Worm (Caenorhabditis elegans) whole organism, mixed stage, embryonic: ENCODE results near the gene cpar-1.
A peak's percentile ranks its signal among the peaks of the same experiment; 100 is the strongest.

Experiments used
- M03D4.4 ChIP-seq: sonication (generic microtip); optimal IDR thresholded peaks from 2 replicates; lab custom pipeline; 2017; ENCODE audit warnings: mild to moderate bottlenecking, missing genetic modification characterization, missing compliant biosample characterization
- bed-3 ChIP-seq: fragments of 200-800 bp; sonication (Bioruptor generic); optimal IDR thresholded peaks from 3 replicates; lab custom pipeline; 2018; ENCODE audit warnings: mild to moderate bottlenecking, missing genetic modification characterization, moderate library complexity, missing compliant biosample characterization
- blmp-1 ChIP-seq: fragments of 150-350 bp; optimal IDR thresholded peaks from 2 replicates; lab custom pipeline; 2014; ENCODE audit warnings: missing biosample characterization, missing genetic modification characterization
- ceh-39 ChIP-seq: fragments of 150-350 bp; optimal IDR thresholded peaks from 2 replicates; lab custom pipeline; 2014; ENCODE audit warnings: missing biosample characterization, missing genetic modification characterization
- ceh-43 ChIP-seq: fragments of 200-800 bp; sonication (Bioruptor generic); optimal IDR thresholded peaks from 2 replicates; lab custom pipeline; 2018; ENCODE audit warnings: mild to moderate bottlenecking, missing genetic modification characterization, moderate library complexity, missing compliant biosample characterization
- ceh-83 ChIP-seq: fragments of 200-800 bp; sonication (Bioruptor generic); optimal IDR thresholded peaks from 2 replicates; lab custom pipeline; 2018; ENCODE audit warnings: mild to moderate bottlenecking, missing genetic modification characterization, missing compliant biosample characterization
- ces-1 ChIP-seq: fragments of 150-350 bp; optimal IDR thresholded peaks from 2 replicates; lab custom pipeline; 2014; ENCODE audit warnings: missing biosample characterization, missing genetic modification reagents, missing genetic modification characterization
- cnd-1 ChIP-seq: fragments of 200-800 bp; sonication (Bioruptor generic); optimal IDR thresholded peaks from 2 replicates; lab custom pipeline; 2018; ENCODE audit warnings: mild to moderate bottlenecking, missing genetic modification characterization, missing compliant biosample characterization
- elt-1 ChIP-seq: sonication (generic microtip); optimal IDR thresholded peaks from 2 replicates; lab custom pipeline; 2017; ENCODE audit warnings: missing genetic modification characterization, mild to moderate bottlenecking, missing compliant biosample characterization, antibody characterized with exemption, moderate library complexity, borderline replicate concordance; ENCODE audit not compliant: insufficient read depth
- elt-3 ChIP-seq: fragments of 150-350 bp; optimal IDR thresholded peaks from 2 replicates; lab custom pipeline; 2014; ENCODE audit warnings: missing biosample characterization, missing genetic modification characterization
- flh-1 ChIP-seq: fragments of 200-800 bp; sonication (Bioruptor generic); optimal IDR thresholded peaks from 2 replicates; lab custom pipeline; 2018; ENCODE audit warnings: mild to moderate bottlenecking, missing genetic modification characterization, moderate library complexity, missing compliant biosample characterization
- ham-2 ChIP-seq: fragments of 200-800 bp; sonication (Bioruptor generic); optimal IDR thresholded peaks from 2 replicates; lab custom pipeline; 2018; ENCODE audit warnings: mild to moderate bottlenecking, missing genetic modification characterization, missing compliant biosample characterization
- hlh-1 ChIP-seq: fragments of 150-350 bp; optimal IDR thresholded peaks from 2 replicates; lab custom pipeline; 2014; ENCODE audit warnings: missing biosample characterization, missing genetic modification reagents, missing genetic modification characterization
- lin-32 ChIP-seq: fragments of 200-800 bp; sonication (Bioruptor generic); optimal IDR thresholded peaks from 2 replicates; lab custom pipeline; 2018; ENCODE audit warnings: mild to moderate bottlenecking, missing genetic modification characterization, missing compliant biosample characterization
- lsy-2 ChIP-seq: fragments of 150-350 bp; optimal IDR thresholded peaks from 2 replicates; lab custom pipeline; 2014; ENCODE audit warnings: missing biosample characterization, missing genetic modification characterization
- mep-1 ChIP-seq: fragments of 150-350 bp; optimal IDR thresholded peaks from 2 replicates; lab custom pipeline; 2017; ENCODE audit warnings: missing biosample characterization, missing genetic modification reagents, missing genetic modification characterization, inconsistent platforms
- mls-2 ChIP-seq: sonication (generic microtip); optimal IDR thresholded peaks from 2 replicates; lab custom pipeline; 2016; ENCODE audit warnings: mild to moderate bottlenecking, missing genetic modification characterization, moderate library complexity, missing compliant biosample characterization
- nhr-12 ChIP-seq: fragments of 150-350 bp; optimal IDR thresholded peaks from 2 replicates; lab custom pipeline; 2014; ENCODE audit warnings: missing biosample characterization, missing genetic modification characterization
- nhr-2 ChIP-seq: fragments of 150-350 bp; optimal IDR thresholded peaks from 2 replicates; lab custom pipeline; 2014; ENCODE audit warnings: missing biosample characterization, missing genetic modification characterization
- nhr-237 ChIP-seq: fragments of 150-350 bp; optimal IDR thresholded peaks from 2 replicates; lab custom pipeline; 2014; ENCODE audit warnings: missing biosample characterization, missing genetic modification characterization
- nhr-76 ChIP-seq: sonication (generic microtip); optimal IDR thresholded peaks from 2 replicates; lab custom pipeline; 2017; ENCODE audit warnings: missing biosample characterization, missing genetic modification characterization
- sem-2 ChIP-seq: fragments of 200-800 bp; sonication (Bioruptor generic); optimal IDR thresholded peaks from 2 replicates; lab custom pipeline; 2018; ENCODE audit warnings: mild to moderate bottlenecking, missing genetic modification characterization, missing compliant biosample characterization
- sptf-1 ChIP-seq: sonication (generic microtip); optimal IDR thresholded peaks from 2 replicates; lab custom pipeline; 2017; ENCODE audit warnings: mild to moderate bottlenecking, missing genetic modification characterization, moderate library complexity, missing compliant biosample characterization
- tbx-8 ChIP-seq: fragments of 200-800 bp; sonication (Bioruptor generic); optimal IDR thresholded peaks from 2 replicates; lab custom pipeline; 2018; ENCODE audit warnings: mild to moderate bottlenecking, missing genetic modification characterization, moderate library complexity, missing compliant biosample characterization
- unc-120 ChIP-seq: sonication (generic microtip); optimal IDR thresholded peaks from 2 replicates; lab custom pipeline; 2017; ENCODE audit warnings: missing genetic modification characterization, missing compliant biosample characterization; ENCODE audit not compliant: poor library complexity, severe bottlenecking
- unc-39 ChIP-seq: fragments of 150-350 bp; optimal IDR thresholded peaks from 2 replicates; lab custom pipeline; 2014; ENCODE audit warnings: missing biosample characterization, missing genetic modification characterization
- unc-62 ChIP-seq: fragments of 150-350 bp; optimal IDR thresholded peaks from 2 replicates; lab custom pipeline; 2014; ENCODE audit warnings: missing biosample characterization, missing genetic modification reagents, missing genetic modification characterization
- zip-8 ChIP-seq: fragments of 150-350 bp; optimal IDR thresholded peaks from 2 replicates; lab custom pipeline; 2014; ENCODE audit warnings: missing biosample characterization, missing genetic modification characterization
- ztf-11 ChIP-seq: fragments of 150-350 bp; optimal IDR thresholded peaks from 2 replicates; lab custom pipeline; 2014; ENCODE audit warnings: missing biosample characterization, missing genetic modification characterization

The cpar-1 gene

ce11 chrIII:9457192-9458103 lies 23.6 kb downstream of the cpar-1 start:
- no peak for TF ChIP-seq flh-1 (GFP tag; lab: Kevin White, UChicago)
- TF ChIP-seq zip-8, result no peak
- TF ChIP-seq nhr-76 (tag; lab: Kevin White, UChicago), result no peak
- peak; percentile 88 for TF ChIP-seq hlh-1 (tag; lab: Kevin White, UChicago)
- peak; percentile 57 for TF ChIP-seq unc-120 (tag; lab: Kevin White, UChicago)
- TF ChIP-seq M03D4.4 (tag; lab: Kevin White, UChicago), result no peak
- no peak for TF ChIP-seq mls-2 (tag; lab: Kevin White, UChicago)
- TF ChIP-seq tbx-8 (GFP tag; lab: Kevin White, UChicago), result no peak
- no peak for TF ChIP-seq ham-2 (GFP tag; lab: Kevin White, UChicago)
- peak; percentile 89 for TF ChIP-seq unc-62
- TF ChIP-seq lin-32 (GFP tag; lab: Kevin White, UChicago), result no peak
- no peak for TF ChIP-seq nhr-2 (tag; lab: Kevin White, UChicago)

ce11 chrIII:9461894-9462784 lies 28.3 kb downstream of the cpar-1 start:
- no peak for TF ChIP-seq unc-62
- no peak for TF ChIP-seq sptf-1
- TF ChIP-seq nhr-12 (tag; lab: Kevin White, UChicago), result no peak
- TF ChIP-seq M03D4.4 (tag; lab: Kevin White, UChicago), result no peak
- no peak for TF ChIP-seq ham-2 (GFP tag; lab: Kevin White, UChicago)
- TF ChIP-seq elt-3, result no peak
- TF ChIP-seq lsy-2 (tag; lab: Kevin White, UChicago), result no peak
- TF ChIP-seq zip-8, result no peak
- TF ChIP-seq nhr-237 (tag; lab: Kevin White, UChicago), result no peak
- TF ChIP-seq ztf-11 (tag; lab: Kevin White, UChicago), result no peak
- TF ChIP-seq unc-39 (tag; lab: Kevin White, UChicago), result no peak
- no peak for TF ChIP-seq bed-3 (GFP tag; lab: Kevin White, UChicago)
- TF ChIP-seq blmp-1, result no peak

ce11 chrIII:9462785-9463467 lies 29.1 kb downstream of the cpar-1 start:
- no peak for TF ChIP-seq elt-1 (tag; lab: Kevin White, UChicago)
- TF ChIP-seq blmp-1, result no peak
- TF ChIP-seq lin-32 (GFP tag; lab: Kevin White, UChicago), result no peak
- TF ChIP-seq cnd-1 (tag; lab: Kevin White, UChicago), result no peak
- TF ChIP-seq ces-1 (GFP tag; lab: Kevin White, UChicago), result no peak
- no peak for TF ChIP-seq mep-1 (tag; lab: Kevin White, UChicago)
- TF ChIP-seq sem-2 (GFP tag; lab: Kevin White, UChicago), result no peak
- no peak for TF ChIP-seq hlh-1 (tag; lab: Kevin White, UChicago)
- no peak for TF ChIP-seq ceh-39
- TF ChIP-seq unc-39 (tag; lab: Kevin White, UChicago), result no peak
- TF ChIP-seq nhr-2 (tag; lab: Kevin White, UChicago), result no peak
- TF ChIP-seq unc-62, result no peak
- no peak for TF ChIP-seq ceh-43 (GFP tag; lab: Kevin White, UChicago)
- TF ChIP-seq sptf-1, result no peak

- TF ChIP-seq blmp-1, result no peak
- peak; percentile 46 for TF ChIP-seq ces-1 (GFP tag; lab: Kevin White, UChicago)
- peak; percentile 42 for TF ChIP-seq ceh-83 (GFP tag; lab: Kevin White, UChicago)
- no peak for TF ChIP-seq hlh-1 (tag; lab: Kevin White, UChicago)
- TF ChIP-seq mep-1 (tag; lab: Kevin White, UChicago), result peak; percentile 42
- no peak for TF ChIP-seq unc-39 (tag; lab: Kevin White, UChicago)
- TF ChIP-seq sptf-1, result peak; percentile 35
- TF ChIP-seq lsy-2 (tag; lab: Kevin White, UChicago), result peak; percentile 16
These were observed 31.6 kb downstream of the cpar-1 start, which contains the start of gene B0464.9 for ce11 chrIII:9465424-9465823. Gene B0464.9 (plus strand): TSS chrIII:9465767.
